Fruit fly (Drosophila melanogaster): ENCODE measurements around the gene Fad2.

The Fad2 gene

dm6 chr3L:11009000-11009794 lies 14.1 kb upstream of the Fad2 start, which contains the start of gene klu (continued):
- TF ChIP-seq CG10267 (tag; optimal IDR thresholded peaks at IDR 0.05) (no peak), CG6272 (GFP tag; IDR thresholded peaks at IDR 0.05) (no peak), rib (GFP tag; IDR thresholded peaks at IDR 0.05) (peak; percentile 64; the same call in 1 of the 2 replicates), ash1 (GFP tag; optimal IDR thresholded peaks at IDR 0.05) (no peak), Hsf (GFP tag; optimal IDR thresholded peaks at IDR 0.05) (no peak), Poxn (GFP tag; IDR thresholded peaks at IDR 0.05) (no peak), CG1529 (GFP tag; optimal IDR thresholded peaks at IDR 0.05) (no peak), HLHmδ (GFP tag; optimal IDR thresholded peaks at IDR 0.05) (no peak), onecut (GFP tag; IDR thresholded peaks at IDR 0.05) (no peak), CG15073 (GFP tag; optimal IDR thresholded peaks at IDR 0.05) (no peak), CG15601 (tag; optimal IDR thresholded peaks at IDR 0.05) (no peak), CG31441 (GFP tag; IDR thresholded peaks at IDR 0.05) (no peak), gfzf (GFP tag; optimal IDR thresholded peaks at IDR 0.05) (no peak), Bgb (GFP tag; IDR thresholded peaks at IDR 0.05; ENCODE audit: partially characterized antibody) (peak; percentile 52; the same call in 1 of the 2 replicates), repo (GFP tag; optimal IDR thresholded peaks at IDR 0.05) (no peak), Drgx (GFP tag; IDR thresholded peaks at IDR 0.05) (peak; percentile 83), HmgD (GFP tag; optimal IDR thresholded peaks at IDR 0.05) (no peak), CG12942 (GFP tag; optimal IDR thresholded peaks at IDR 0.05) (no peak), Nf-YA (GFP tag; IDR thresholded peaks at IDR 0.05) (peak; percentile 73), CG17568 (GFP tag; optimal IDR thresholded peaks at IDR 0.05) (no peak), Mad (GFP tag; optimal IDR thresholded peaks at IDR 0.05) (no peak), insv (GFP tag; optimal IDR thresholded peaks at IDR 0.05) (no peak), gro (GFP tag; optimal IDR thresholded peaks at IDR 0.05) (no peak), CG7357 (GFP tag; IDR thresholded peaks at IDR 0.05) (no peak), odd (GFP tag; optimal IDR thresholded peaks at IDR 0.05) (no peak), MTF-1 (GFP tag; optimal IDR thresholded peaks at IDR 0.05; ENCODE audit: borderline replicate concordance) (no peak), TFAM (GFP tag; optimal IDR thresholded peaks at IDR 0.05) (no peak), CG34422 (GFP tag; IDR thresholded peaks at IDR 0.05) (peak; percentile 50; the same call in 1 of the 3 replicates), Mrtf (GFP tag; IDR thresholded peaks at IDR 0.05) (no peak), lov (optimal IDR thresholded peaks at IDR 0.05) (no peak), lov (GFP tag; IDR thresholded peaks at IDR 0.05) (no peak), abd-A (tag; optimal IDR thresholded peaks at IDR 0.05) (peak; percentile 38), sqz (GFP tag; optimal IDR thresholded peaks at IDR 0.05) (peak; percentile 92), CG2129 (GFP tag; IDR thresholded peaks at IDR 0.05; ENCODE audit: partially characterized antibody) (no peak), sd (tag; optimal IDR thresholded peaks at IDR 0.05) (peak; percentile 58), CG8924 (tag; optimal IDR thresholded peaks at IDR 0.05) (no peak), sisA (GFP tag; IDR thresholded peaks at IDR 0.05) (no peak), CG17829 (tag; optimal IDR thresholded peaks at IDR 0.05) (no peak), pan (optimal IDR thresholded peaks at IDR 0.05) (no peak), pan (GFP tag; optimal IDR thresholded peaks at IDR 0.05 in 1 of 2, IDR thresholded peaks at IDR 0.05 in 1 of 2) (peak in 1 of 2 experiments; percentile 9), B-H2 (GFP tag; optimal IDR thresholded peaks at IDR 0.05) (no peak), Nf-YC (tag; optimal IDR thresholded peaks at IDR 0.05) (peak; percentile 98), nom (GFP tag; optimal IDR thresholded peaks at IDR 0.05) (peak; percentile 66), zfh1 (GFP tag; IDR thresholded peaks at IDR 0.05) (peak; percentile 47; the same call in 1 of the 3 replicates), CG6813 (GFP tag; optimal IDR thresholded peaks at IDR 0.05) (no peak), dm (GFP tag; optimal IDR thresholded peaks at IDR 0.05) (peak; percentile 18), ase (GFP tag; IDR thresholded peaks at IDR 0.05) (no peak), CG12391 (tag; optimal IDR thresholded peaks at IDR 0.05) (peak; percentile 6), CG10543 (GFP tag; optimal IDR thresholded peaks at IDR 0.05) (no peak), maf-S (GFP tag; optimal IDR thresholded peaks at IDR 0.05) (no peak)
